Worm (Caenorhabditis elegans) whole organism, late embryonic: ENCODE data around the gene ZC239.4.

Experiments used
- T23F11.4 ChIP-seq: fragments of 200-800 bp; sonication (Bioruptor generic); optimal IDR thresholded peaks from 2 replicates; lab custom pipeline; 2018; ENCODE audit warnings: mild to moderate bottlenecking, missing genetic modification characterization, missing compliant biosample characterization
- ahr-1 ChIP-seq: sonication (generic microtip); optimal IDR thresholded peaks from 2 replicates; lab custom pipeline; 2016; ENCODE audit warnings: missing genetic modification characterization, missing compliant biosample characterization
- fkh-10 ChIP-seq: fragments of 150-350 bp; optimal IDR thresholded peaks from 2 replicates; lab custom pipeline; 2014; ENCODE audit warnings: missing biosample characterization, missing genetic modification reagents, missing genetic modification characterization
- madf-2 ChIP-seq: sonication (generic microtip); optimal IDR thresholded peaks from 2 replicates; lab custom pipeline; 2017; ENCODE audit warnings: missing genetic modification characterization, missing compliant biosample characterization
- nhr-11 ChIP-seq: fragments of 150-350 bp; optimal IDR thresholded peaks from 2 replicates; lab custom pipeline; 2014; ENCODE audit warnings: missing biosample characterization, missing genetic modification characterization
- odd-2 ChIP-seq: sonication (generic microtip); optimal IDR thresholded peaks from 2 replicates; lab custom pipeline; 2017; ENCODE audit warnings: antibody characterized with exemption, mild to moderate bottlenecking, missing genetic modification characterization, missing compliant biosample characterization
- syd-9 ChIP-seq: sonication (generic microtip); optimal IDR thresholded peaks from 2 replicates; lab custom pipeline; 2016; ENCODE audit warnings: mild to moderate bottlenecking, missing genetic modification characterization, moderate library complexity, missing compliant biosample characterization
- tbx-2 ChIP-seq: sonication (generic microtip); optimal IDR thresholded peaks from 2 replicates; lab custom pipeline; 2016; ENCODE audit warnings: missing genetic modification characterization, missing compliant biosample characterization

ce11 chrII:3244758-3245157 is 30.8 kb downstream of the ZC239.4 start:
- TF ChIP-seq ahr-1 (tag; lab: Kevin White, UChicago) (no peak), fkh-10 (GFP tag; lab: Kevin White, UChicago) (no peak), tbx-2 (tag; lab: Kevin White, UChicago) (no peak), madf-2 (tag; lab: Kevin White, UChicago) (no peak), syd-9 (no peak), odd-2 (no peak), nhr-11 (tag; lab: Kevin White, UChicago) (no peak), T23F11.4 (no peak)
